Fruit fly (Drosophila melanogaster): ENCODE results near the gene Rsod.

Gene Rsod

dm6 chr3R:30197796-30198195, 26.8 kb upstream of the Rsod start (continued):
- TF ChIP-seq abd-A (tag; optimal IDR thresholded peaks at IDR 0.05) (no peak), CG12769 (tag; optimal IDR thresholded peaks at IDR 0.05) (peak; percentile 68), ham (GFP tag; IDR thresholded peaks at IDR 0.05) (no peak), hb (GFP tag; IDR thresholded peaks at IDR 0.05; ENCODE audit: partially characterized antibody) (no peak), CG13624 (GFP tag; optimal IDR thresholded peaks at IDR 0.05) (no peak), Rx (GFP tag; IDR thresholded peaks at IDR 0.05) (no peak), CG8478 (optimal IDR thresholded peaks at IDR 0.05) (no peak), emc (GFP tag; optimal IDR thresholded peaks at IDR 0.05) (no peak), ATbp (GFP tag; optimal IDR thresholded peaks at IDR 0.05) (no peak), CG7963 (GFP tag; IDR thresholded peaks at IDR 0.05; ENCODE audit: partially characterized antibody) (no peak)

- TF ChIP-seq CG17612 (GFP tag; IDR thresholded peaks at IDR 0.05) (no peak), cg (GFP tag; optimal IDR thresholded peaks at IDR 0.05) (no peak), cwo (GFP tag; optimal IDR thresholded peaks at IDR 0.05) (no peak)
These were observed 25.1 kb upstream of the Rsod start, which contains the start of gene CG15531 for dm6 chr3R:30196128-30196527. CG15531 (minus strand) TSS chr3R:30196228.

DNA sequence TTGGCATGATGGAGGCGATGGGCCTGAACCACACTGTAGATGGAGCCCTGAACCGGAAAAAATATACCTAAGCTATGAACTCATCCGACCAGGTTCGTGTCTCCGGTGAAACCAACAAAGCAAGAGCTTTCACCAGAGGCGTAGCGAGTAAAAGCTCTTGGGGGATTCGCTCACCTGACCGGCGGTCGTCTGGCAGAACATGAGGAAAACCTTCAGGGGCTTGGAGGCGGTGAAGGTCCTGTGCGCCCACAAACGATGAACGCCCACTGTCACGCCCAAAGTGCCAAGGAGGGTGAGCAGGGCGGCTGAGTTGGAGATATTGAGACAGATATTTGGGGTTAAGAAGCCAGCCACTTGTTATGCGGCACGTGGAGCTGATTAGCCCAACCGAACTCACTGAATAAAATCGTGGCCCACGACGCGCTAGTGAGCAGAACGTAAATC, 24.6 kb upstream of the Rsod start:
- TF ChIP-seq lilli (GFP tag; optimal IDR thresholded peaks at IDR 0.05) (peak; percentile 67), Bgb (GFP tag; IDR thresholded peaks at IDR 0.05; ENCODE audit: partially characterized antibody) (peak; percentile 35; the same call in 1 of the 2 replicates), CG3065 (GFP tag; optimal IDR thresholded peaks at IDR 0.05) (peak; percentile 22), shn (GFP tag; optimal IDR thresholded peaks at IDR 0.05) (peak; percentile 22), cwo (GFP tag; optimal IDR thresholded peaks at IDR 0.05) (peak; percentile 58), gt (GFP tag; IDR thresholded peaks at IDR 0.05) (no peak), bcd (GFP tag; optimal IDR thresholded peaks at IDR 0.05) (peak; percentile 58), Lim3 (GFP tag; IDR thresholded peaks at IDR 0.05) (no peak), Hr51 (GFP tag; optimal IDR thresholded peaks at IDR 0.05) (peak; percentile 21 to 32), CG1647 (GFP tag; optimal IDR thresholded peaks at IDR 0.05) (no peak), CG3726 (GFP tag; IDR thresholded peaks at IDR 0.05) (no peak), run (tag; optimal IDR thresholded peaks at IDR 0.05) (no peak), E2f2 (GFP tag; IDR thresholded peaks at IDR 0.05) (peak; percentile 40; the same call in 1 of the 2 replicates), Vsx1 (GFP tag; optimal IDR thresholded peaks at IDR 0.05) (peak; percentile 91), CG2678 (tag; optimal IDR thresholded peaks at IDR 0.05) (peak; percentile 59), TFAM (GFP tag; optimal IDR thresholded peaks at IDR 0.05) (no peak), croc (GFP tag; conservative IDR thresholded peaks at IDR 0.05) (no peak), ftz-f1 (GFP tag; optimal IDR thresholded peaks at IDR 0.05) (peak; percentile 63), tll (GFP tag; optimal IDR thresholded peaks at IDR 0.05) (no peak), CG16815 (GFP tag; optimal IDR thresholded peaks at IDR 0.05) (no peak), cg (GFP tag; optimal IDR thresholded peaks at IDR 0.05) (no peak), hb (GFP tag; IDR thresholded peaks at IDR 0.05; ENCODE audit: partially characterized antibody) (no peak), schlank (tag; optimal IDR thresholded peaks at IDR 0.05) (peak; percentile 36), crp (GFP tag; optimal IDR thresholded peaks at IDR 0.05) (no peak), wek (GFP tag; optimal IDR thresholded peaks at IDR 0.05) (no peak), stc (GFP tag; IDR thresholded peaks at IDR 0.05) (peak; percentile 39), sug (tag; optimal IDR thresholded peaks at IDR 0.05) (peak; percentile 51), CG14014 (GFP tag; IDR thresholded peaks at IDR 0.05) (no peak), Usf (GFP tag; optimal IDR thresholded peaks at IDR 0.05) (peak; percentile 8), CG12219 (GFP tag; optimal IDR thresholded peaks at IDR 0.05) (peak; percentile 17), dpn (GFP tag; optimal IDR thresholded peaks at IDR 0.05) (peak in 1 of 2 experiments; percentile 63), CG17361 (GFP tag; IDR thresholded peaks at IDR 0.05) (0 out of 3 replicates have a peak, but pooled peaks have one; percentile 25), CG9727 (GFP tag; optimal IDR thresholded peaks at IDR 0.05) (no peak), CG12071 (GFP tag; optimal IDR thresholded peaks at IDR 0.05) (peak; percentile 35), CG16779 (GFP tag; IDR thresholded peaks at IDR 0.05) (peak; percentile 71), en (GFP tag; optimal IDR thresholded peaks at IDR 0.05) (no peak), bsh (GFP tag; optimal IDR thresholded peaks at IDR 0.05) (peak in 1 of 2 experiments; percentile 15)

All from whole organism, embryonic.